Worm (Caenorhabditis elegans): ENCODE data around the gene taf-9.

DNA sequence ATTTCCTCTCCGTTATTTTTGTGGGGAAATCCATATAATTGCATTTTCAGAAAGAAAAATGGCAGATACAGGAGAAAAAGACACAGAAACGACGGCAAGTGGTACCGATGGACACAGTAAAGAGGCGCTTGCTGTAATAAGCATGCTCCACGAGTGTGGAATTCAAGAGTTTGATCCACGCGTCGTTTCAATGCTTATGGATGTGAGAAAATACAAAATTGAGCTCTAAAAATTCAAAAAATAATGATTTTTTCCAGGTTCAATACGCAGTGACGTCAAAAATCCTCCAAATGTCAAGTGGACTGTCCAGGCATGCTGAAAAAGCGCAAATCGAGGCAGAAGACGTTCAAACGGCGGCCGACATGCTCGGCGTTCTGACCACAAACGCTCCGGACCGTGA is at the start of gene taf-9:
- TF ChIP-seq snpc-4 (tag; optimal IDR thresholded peaks at IDR 0.05) (no peak), skn-1 (tag; optimal IDR thresholded peaks at IDR 0.05) (no peak), daf-12 (tag; optimal IDR thresholded peaks at IDR 0.05) (no peak), gei-8 (GFP tag; optimal IDR thresholded peaks at IDR 0.05) (no peak), Y75B8A.6 (GFP tag; IDR thresholded peaks at IDR 0.05) (no peak), D1046.2 (GFP tag; IDR thresholded peaks at IDR 0.05) (no peak), nhr-6 (tag; optimal IDR thresholded peaks at IDR 0.05) (no peak), nhr-11 (tag; optimal IDR thresholded peaks at IDR 0.05) (no peak), pqm-1 (tag; optimal IDR thresholded peaks at IDR 0.05) (no peak), lin-13 (GFP tag; optimal IDR thresholded peaks at IDR 0.05) (no peak), unc-130 (GFP tag; optimal IDR thresholded peaks at IDR 0.05) (no peak), mep-1 (tag; optimal IDR thresholded peaks at IDR 0.05) (no peak)

Data from whole organism, L4 larva.